Fruit fly (Drosophila melanogaster) whole organism, adult: ENCODE results near the gene CG6023.

Experiments
- CG11617 ChIP-seq: fragments of 200-800 bp; sonication (Bioruptor generic); optimal IDR thresholded peaks from 2 replicates; lab custom pipeline; 2017; ENCODE audit warnings: mild to moderate bottlenecking, missing biosample characterization, missing genetic modification reagents, missing genetic modification characterization
- CG12768 ChIP-seq: fragments of 200-800 bp; sonication (Bioruptor generic); optimal IDR thresholded peaks from 2 replicates; lab custom pipeline; 2017; ENCODE audit warnings: missing biosample characterization, missing genetic modification characterization, mild to moderate bottlenecking, moderate library complexity, missing genetic modification reagents
- CG14711 ChIP-seq: fragments of 200-800 bp; sonication (Bioruptor generic); optimal IDR thresholded peaks from 2 replicates; lab custom pipeline; 2018; ENCODE audit warnings: missing biosample characterization, mild to moderate bottlenecking, missing genetic modification characterization, moderate library complexity
- CG1620 ChIP-seq: fragments of 200-800 bp; sonication (Bioruptor generic); optimal IDR thresholded peaks from 2 replicates; lab custom pipeline; 2016; ENCODE audit warnings: missing biosample characterization, missing genetic modification characterization
- CG33017 ChIP-seq: fragments of 200-800 bp; sonication (Bioruptor generic); optimal IDR thresholded peaks from 2 replicates; lab custom pipeline; 2018; ENCODE audit warnings: missing biosample characterization, mild to moderate bottlenecking, missing genetic modification characterization, moderate library complexity
- CG5204 ChIP-seq: fragments of 200-800 bp; sonication (Bioruptor generic); optimal IDR thresholded peaks from 2 replicates; lab custom pipeline; 2016; ENCODE audit warnings: missing biosample characterization, missing genetic modification characterization
- CG7045 ChIP-seq: fragments of 200-800 bp; sonication (Bioruptor generic); optimal IDR thresholded peaks from 2 replicates; lab custom pipeline; 2017; ENCODE audit warnings: missing biosample characterization, mild to moderate bottlenecking, missing genetic modification characterization
- CG7101 ChIP-seq: fragments of 200-800 bp; sonication (Bioruptor generic); optimal IDR thresholded peaks from 2 replicates; lab custom pipeline; 2018; ENCODE audit warnings: missing biosample characterization, mild to moderate bottlenecking, missing genetic modification characterization, moderate library complexity
- Clk ChIP-seq: fragments of 200-800 bp; sonication (Bioruptor generic); optimal IDR thresholded peaks from 2 replicates; lab custom pipeline; 2017; ENCODE audit warnings: missing biosample characterization, missing genetic modification characterization
- Crg-1 ChIP-seq: fragments of 200-800 bp; sonication (Bioruptor generic); optimal IDR thresholded peaks from 2 replicates; lab custom pipeline; 2016; ENCODE audit warnings: missing biosample characterization, missing genetic modification characterization
- Hr96 ChIP-seq: fragments of 200-800 bp; sonication (Bioruptor generic); optimal IDR thresholded peaks from 2 replicates; lab custom pipeline; 2016; ENCODE audit warnings: missing biosample characterization, missing genetic modification characterization
- Mnt ChIP-seq: fragments of 200-800 bp; sonication (Bioruptor generic); optimal IDR thresholded peaks from 2 replicates; lab custom pipeline; 2016; ENCODE audit warnings: missing biosample characterization, mild to moderate bottlenecking, missing genetic modification characterization
- bab1 ChIP-seq: fragments of 200-800 bp; sonication (Bioruptor generic); optimal IDR thresholded peaks from 3 replicates; lab custom pipeline; 2019; ENCODE audit warnings: missing biosample characterization, mild to moderate bottlenecking, missing genetic modification characterization, moderate library complexity
- cic ChIP-seq: fragments of 200-800 bp; sonication (Bioruptor generic); optimal IDR thresholded peaks from 2 replicates; lab custom pipeline; 2017; ENCODE audit warnings: missing biosample characterization, mild to moderate bottlenecking, missing genetic modification characterization, moderate library complexity
- cnc ChIP-seq, 2 experiments: fragments of >200 bp; optimal IDR thresholded peaks; 2 replicates each; lab custom pipeline; 2017
- kay ChIP-seq: fragments of 200-800 bp; sonication (Bioruptor generic); peaks from one replicate; lab custom pipeline; 2016; ENCODE audit warnings: missing biosample characterization, missing genetic modification characterization, borderline replicate concordance
- ovo ChIP-seq: fragments of 200-800 bp; sonication (Bioruptor generic); optimal IDR thresholded peaks from 2 replicates; lab custom pipeline; 2016; ENCODE audit warnings: missing biosample characterization, missing genetic modification characterization
- pad ChIP-seq: fragments of 200-800 bp; sonication (Bioruptor generic); optimal IDR thresholded peaks from 3 replicates; lab custom pipeline; 2017; ENCODE audit warnings: missing biosample characterization, missing genetic modification characterization, mild to moderate bottlenecking, moderate library complexity, missing genetic modification reagents
- tj ChIP-seq: fragments of 200-800 bp; sonication (Bioruptor generic); optimal IDR thresholded peaks from 3 replicates; lab custom pipeline; 2017; ENCODE audit warnings: missing biosample characterization, mild to moderate bottlenecking, missing genetic modification characterization, moderate library complexity
- toe ChIP-seq: fragments of 200-800 bp; sonication (Bioruptor generic); optimal IDR thresholded peaks from 2 replicates; lab custom pipeline; 2016; ENCODE audit warnings: missing biosample characterization, missing genetic modification characterization

CG6023 gene

DNA sequence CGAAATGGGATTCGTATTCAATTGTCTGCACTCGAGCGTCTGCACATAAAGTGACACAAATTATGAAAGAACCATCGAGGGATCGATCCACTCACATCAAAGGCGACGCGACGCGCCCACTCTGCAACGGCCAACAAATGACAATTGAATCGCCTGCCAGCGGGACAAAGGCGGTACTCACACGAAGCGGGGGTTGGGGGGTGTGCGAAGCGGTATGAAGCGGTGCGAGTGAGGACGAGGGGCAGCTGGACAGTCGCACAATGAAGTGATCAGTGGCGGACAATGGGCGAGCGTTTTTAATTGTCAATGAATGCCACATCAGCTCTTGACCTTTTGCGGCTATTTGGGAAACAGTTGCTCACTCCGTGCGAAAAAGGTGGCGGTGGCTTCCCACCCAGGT is 33.4 kb downstream of the CG6023 start:
- no peak for TF ChIP-seq cnc (optimal IDR thresholded peaks at IDR 0.05; lab: Kevin White, UChicago)
- no peak for TF ChIP-seq bab1 (GFP tag; lab: Kevin White, UChicago)
- no peak for TF ChIP-seq CG7045 (GFP tag; lab: Kevin White, UChicago)
- no peak for TF ChIP-seq toe (GFP tag; lab: Kevin White, UChicago)
- TF ChIP-seq Clk (GFP tag; lab: Kevin White, UChicago): no peak
- TF ChIP-seq kay (GFP tag; lab: Kevin White, UChicago): no peak
- no peak for TF ChIP-seq CG1620 (GFP tag; lab: Kevin White, UChicago)
- TF ChIP-seq CG14711 (tag; lab: Kevin White, UChicago): no peak
- TF ChIP-seq CG33017: no peak
- no peak for TF ChIP-seq CG12768 (GFP tag; lab: Kevin White, UChicago)
- no peak for TF ChIP-seq tj (GFP tag; lab: Kevin White, UChicago)
- no peak for TF ChIP-seq CG5204 (GFP tag; lab: Kevin White, UChicago)
- TF ChIP-seq pad (GFP tag; lab: Kevin White, UChicago): no peak
- TF ChIP-seq CG7101 (tag; lab: Kevin White, UChicago): no peak
- no peak for TF ChIP-seq cic (GFP tag; lab: Kevin White, UChicago)
- TF ChIP-seq Hr96 (GFP tag; lab: Kevin White, UChicago): no peak
- no peak for TF ChIP-seq Crg-1
- no peak for TF ChIP-seq CG11617 (GFP tag; lab: Kevin White, UChicago)
- TF ChIP-seq Mnt (GFP tag; lab: Kevin White, UChicago): no peak
- TF ChIP-seq ovo (GFP tag; lab: Kevin White, UChicago): no peak

DNA sequence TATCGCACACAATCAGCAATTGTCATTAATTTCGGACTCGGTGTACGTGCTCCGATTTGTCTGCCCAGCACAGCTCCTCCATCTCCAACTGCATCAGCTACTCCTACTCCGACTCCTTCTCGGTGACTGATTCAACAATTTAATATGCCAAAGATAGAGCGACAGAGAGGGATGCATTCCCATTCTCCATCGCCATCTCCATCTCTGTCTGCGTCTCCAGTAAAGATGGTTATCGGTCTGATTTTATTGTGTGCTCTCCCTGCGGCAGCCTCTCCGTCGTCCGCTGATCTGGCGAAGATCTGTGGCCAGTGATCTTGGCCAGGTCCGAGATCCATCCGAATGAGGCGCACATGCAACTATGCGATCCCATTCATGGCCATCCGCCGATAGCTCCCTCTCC is 35.8 kb downstream of the CG6023 start:
- no peak for TF ChIP-seq CG12768 (GFP tag; lab: Kevin White, UChicago)
- TF ChIP-seq CG11617 (GFP tag; lab: Kevin White, UChicago): no peak
- no peak for TF ChIP-seq Clk (GFP tag; lab: Kevin White, UChicago)
- no peak for TF ChIP-seq kay (GFP tag; lab: Kevin White, UChicago)
- no peak for TF ChIP-seq ovo (GFP tag; lab: Kevin White, UChicago)
- no peak for TF ChIP-seq pad (GFP tag; lab: Kevin White, UChicago)
- TF ChIP-seq Hr96 (GFP tag; lab: Kevin White, UChicago): no peak
- TF ChIP-seq CG14711 (tag; lab: Kevin White, UChicago): no peak
- TF ChIP-seq bab1 (GFP tag; lab: Kevin White, UChicago): no peak
- no peak for TF ChIP-seq CG7045 (GFP tag; lab: Kevin White, UChicago)
- no peak for TF ChIP-seq cnc (optimal IDR thresholded peaks at IDR 0.05; lab: Kevin White, UChicago)
- no peak for TF ChIP-seq CG1620 (GFP tag; lab: Kevin White, UChicago)
- TF ChIP-seq CG33017: no peak
- no peak for TF ChIP-seq Crg-1
- no peak for TF ChIP-seq CG7101 (tag; lab: Kevin White, UChicago)
- TF ChIP-seq tj (GFP tag; lab: Kevin White, UChicago): no peak
- TF ChIP-seq Mnt (GFP tag; lab: Kevin White, UChicago): no peak
- TF ChIP-seq CG5204 (GFP tag; lab: Kevin White, UChicago): no peak

DNA sequence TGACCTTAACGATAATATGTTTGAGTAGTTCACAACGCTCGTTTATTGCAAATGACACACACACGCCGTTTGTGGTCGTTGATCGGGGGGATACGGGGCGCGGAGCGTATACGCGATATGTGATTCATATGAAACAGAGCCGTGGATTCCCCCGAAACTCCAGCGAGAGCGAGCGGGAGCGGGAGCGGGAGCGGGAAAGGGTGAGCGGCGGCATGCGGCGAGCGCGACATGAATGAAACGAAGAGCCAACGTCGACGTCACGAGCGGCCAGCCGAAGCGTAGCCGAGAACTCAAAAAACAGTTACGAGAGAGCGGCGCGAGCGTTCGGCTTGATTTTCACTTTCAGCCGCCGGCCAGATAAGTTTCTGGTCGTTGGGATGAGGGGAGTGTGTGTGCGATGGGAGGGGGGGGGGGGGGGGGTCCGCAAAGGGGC is 38.6 kb downstream of the CG6023 start:
- TF ChIP-seq tj (GFP tag; lab: Kevin White, UChicago) (peak; percentile 69), cnc (optimal IDR thresholded peaks at IDR 0.05; lab: Kevin White, UChicago) (no peak), cic (GFP tag; lab: Kevin White, UChicago) (peak; percentile 86), Hr96 (GFP tag; lab: Kevin White, UChicago) (no peak), CG5204 (GFP tag; lab: Kevin White, UChicago) (no peak), ovo (GFP tag; lab: Kevin White, UChicago) (no peak), toe (GFP tag; lab: Kevin White, UChicago) (no peak), CG7101 (tag; lab: Kevin White, UChicago) (no peak), Crg-1 (no peak), kay (GFP tag; lab: Kevin White, UChicago) (peak; percentile 96), CG1620 (GFP tag; lab: Kevin White, UChicago) (no peak)

DNA sequence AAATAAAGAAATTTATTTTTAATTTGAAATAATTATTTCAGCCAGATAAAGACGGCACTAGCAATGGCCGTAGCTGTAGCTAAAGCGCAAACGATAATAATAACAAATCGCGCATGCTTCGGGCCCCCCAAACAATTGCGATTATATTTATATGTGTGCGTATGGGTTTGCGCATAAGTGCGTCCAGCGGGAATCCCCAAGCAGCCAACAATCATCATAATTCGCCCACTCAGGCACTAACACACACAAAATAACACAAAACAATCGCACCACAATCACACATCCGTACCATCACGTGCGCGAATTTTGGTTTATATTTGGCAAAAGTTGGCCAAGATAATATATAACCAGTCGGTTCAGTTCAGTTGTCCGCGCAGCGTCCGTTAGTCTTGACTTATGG is 42.3 kb downstream of the CG6023 start:
- no peak for TF ChIP-seq CG11617 (GFP tag; lab: Kevin White, UChicago)
- no peak for TF ChIP-seq Hr96 (GFP tag; lab: Kevin White, UChicago)
- no peak for TF ChIP-seq kay (GFP tag; lab: Kevin White, UChicago)
- no peak for TF ChIP-seq cnc (optimal IDR thresholded peaks at IDR 0.05; lab: Kevin White, UChicago)
- TF ChIP-seq Clk (GFP tag; lab: Kevin White, UChicago): no peak
- no peak for TF ChIP-seq toe (GFP tag; lab: Kevin White, UChicago)
- no peak for TF ChIP-seq CG33017
- TF ChIP-seq CG1620 (GFP tag; lab: Kevin White, UChicago): no peak
- TF ChIP-seq cic (GFP tag; lab: Kevin White, UChicago): no peak
- no peak for TF ChIP-seq CG14711 (tag; lab: Kevin White, UChicago)
- no peak for TF ChIP-seq CG12768 (GFP tag; lab: Kevin White, UChicago)
- no peak for TF ChIP-seq Crg-1
- TF ChIP-seq CG7045 (GFP tag; lab: Kevin White, UChicago): no peak
- TF ChIP-seq ovo (GFP tag; lab: Kevin White, UChicago): no peak
- no peak for TF ChIP-seq CG5204 (GFP tag; lab: Kevin White, UChicago)
- TF ChIP-seq CG7101 (tag; lab: Kevin White, UChicago): no peak
- TF ChIP-seq Mnt (GFP tag; lab: Kevin White, UChicago): no peak

DNA sequence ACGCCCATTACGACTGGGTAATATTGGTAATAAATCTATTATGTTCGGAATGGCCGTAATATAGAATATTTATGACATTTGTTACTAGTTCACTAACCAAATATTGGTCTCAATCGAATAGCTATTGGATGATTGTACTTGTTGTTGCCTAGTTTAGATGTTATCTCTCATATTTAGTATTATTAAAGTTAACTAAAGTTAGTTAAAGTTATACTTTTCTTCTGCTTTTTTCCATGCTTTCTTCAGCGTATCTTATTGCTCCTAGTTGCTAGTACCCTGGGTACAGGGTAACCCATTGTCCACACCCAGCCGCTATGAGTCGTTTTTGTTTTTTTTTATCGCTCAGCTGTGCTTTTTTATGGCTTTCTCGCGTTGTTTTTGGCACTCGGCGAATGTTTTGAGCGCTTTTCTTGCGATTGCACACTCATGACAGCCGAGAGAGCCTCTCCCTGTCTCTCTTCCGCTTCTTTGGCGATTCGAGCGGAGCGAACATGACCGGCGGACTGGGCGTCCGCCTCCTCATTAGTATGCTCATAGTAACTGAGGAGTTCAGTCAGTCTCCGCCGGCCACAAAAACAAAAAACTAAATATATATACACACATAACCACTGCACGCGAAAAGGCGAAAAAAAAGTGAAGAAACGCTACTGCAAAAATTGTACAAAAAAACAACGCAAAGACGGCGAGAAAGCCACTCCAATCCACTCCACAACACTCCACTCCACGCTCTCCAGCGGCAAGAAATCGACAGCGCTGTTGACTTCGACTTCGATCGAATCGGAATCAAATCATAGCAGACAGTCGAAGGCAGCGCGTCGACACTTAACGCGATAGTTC is 44.3 kb downstream of the CG6023 start, which contains the start of gene upd3:
Gene upd3, plus strand, starts transcription at position 749 of the 837 bp plus-strand sequence.
- TF ChIP-seq CG11617 (GFP tag; lab: Kevin White, UChicago) (no peak), pad (GFP tag; lab: Kevin White, UChicago) (no peak), toe (GFP tag; lab: Kevin White, UChicago) (no peak), CG7101 (tag; lab: Kevin White, UChicago) (no peak), ovo (GFP tag; lab: Kevin White, UChicago) (no peak), CG12768 (GFP tag; lab: Kevin White, UChicago) (no peak), Crg-1 (no peak), CG33017 (no peak), CG14711 (tag; lab: Kevin White, UChicago) (no peak), Mnt (GFP tag; lab: Kevin White, UChicago) (no peak), CG1620 (GFP tag; lab: Kevin White, UChicago) (no peak), CG7045 (GFP tag; lab: Kevin White, UChicago) (no peak), kay (GFP tag; lab: Kevin White, UChicago) (no peak), Hr96 (GFP tag; lab: Kevin White, UChicago) (no peak), Clk (GFP tag; lab: Kevin White, UChicago) (no peak), cnc (optimal IDR thresholded peaks at IDR 0.05; lab: Kevin White, UChicago) (no peak), cic (GFP tag; lab: Kevin White, UChicago) (no peak)
